Worm (Caenorhabditis elegans): ENCODE measurements around the gene oef-1.
"Not testable (repeated sequence)": the region's sequence is repeated elsewhere in the genome, so short reads cannot be mapped to it uniquely, and the experiment has no call there.

DNA sequence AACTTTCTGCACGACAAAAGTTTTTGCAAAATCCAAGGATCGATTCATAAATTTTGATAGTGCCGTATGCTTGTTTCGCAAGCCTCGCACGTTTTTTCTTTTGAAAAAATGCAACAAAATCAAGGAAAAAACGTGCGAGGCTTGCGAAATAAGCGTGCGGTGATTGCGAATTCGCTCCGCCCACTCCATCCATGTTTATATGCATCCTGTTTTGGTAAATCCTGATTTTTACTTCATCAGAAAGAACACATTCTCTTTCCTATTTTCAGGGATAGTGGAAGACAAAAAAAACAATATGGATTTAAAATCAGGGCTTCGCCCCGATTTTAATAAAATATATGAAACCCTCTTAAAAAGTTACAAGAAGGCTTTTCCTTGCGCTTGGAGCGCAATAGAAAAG is 15.6 kb downstream of the oef-1 start, which contains the start of gene F32E10.9:
- TF ChIP-seq cnd-1 (tag; optimal IDR thresholded peaks at IDR 0.05); blmp-1 (tag; optimal IDR thresholded peaks at IDR 0.05); lsy-2 (tag; optimal IDR thresholded peaks at IDR 0.05); nhr-237 (tag; optimal IDR thresholded peaks at IDR 0.05); elt-1 (tag; optimal IDR thresholded peaks at IDR 0.05; ENCODE audit: borderline replicate concordance, insufficient read depth): not testable (repeated sequence)

Measured in whole organism, mixed stage, embryonic.